Worm (Caenorhabditis elegans) whole organism, L4 larva: Measurements from ENCODE around the gene lron-13.

Experiments
- ceh-82 ChIP-seq: sonication (generic microtip); optimal IDR thresholded peaks from 2 replicates; lab custom pipeline; 2017; ENCODE audit warnings: missing biosample characterization, missing genetic modification characterization
- dpl-1 ChIP-seq: fragments of 150-350 bp; optimal IDR thresholded peaks from 2 replicates; lab custom pipeline; 2014; ENCODE audit warnings: missing biosample characterization, missing genetic modification reagents, missing genetic modification characterization
- dve-1 ChIP-seq: sonication (generic microtip); optimal IDR thresholded peaks from 2 replicates; lab custom pipeline; 2017; ENCODE audit warnings: antibody characterized with exemption, mild to moderate bottlenecking, missing genetic modification characterization, missing compliant biosample characterization; ENCODE audit not compliant: insufficient read depth
- fos-1 ChIP-seq: fragments of 150-350 bp; optimal IDR thresholded peaks from 2 replicates; lab custom pipeline; 2014; ENCODE audit warnings: missing biosample characterization, missing genetic modification characterization
- hif-1 ChIP-seq, 2 experiments: sonication (generic microtip); optimal IDR thresholded peaks; 2 replicates each; lab custom pipeline; 2016 to 2017; ENCODE audit warnings: missing compliant biosample characterization in 2 of 2, missing genetic modification characterization in 2 of 2, missing genetic modification reagents in 2 of 2, missing genotype in 2 of 2, mild to moderate bottlenecking in 1 of 2
- snpc-4 ChIP-seq: fragments of 150-350 bp; optimal IDR thresholded peaks from 2 replicates; lab custom pipeline; 2014; ENCODE audit warnings: missing biosample characterization, missing genetic modification characterization

DNA sequence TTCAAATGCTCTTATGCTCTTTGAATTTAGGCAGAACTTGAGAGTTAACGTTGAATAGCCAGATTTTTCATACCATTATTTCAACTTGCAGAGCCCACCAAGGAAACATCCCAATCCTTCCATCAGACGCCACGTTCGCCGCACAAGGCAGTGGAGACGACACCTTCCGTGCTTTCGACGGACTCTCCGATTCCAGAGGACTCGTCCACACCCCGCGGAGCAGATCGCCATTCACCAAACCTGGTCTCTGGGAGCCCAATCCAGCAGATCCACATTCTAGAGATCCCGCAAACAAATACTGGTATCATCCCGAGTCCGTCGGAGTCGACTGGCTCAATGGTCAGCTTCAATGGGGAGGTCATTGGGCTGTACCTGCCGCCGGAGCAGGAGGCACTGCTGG, 52.8 kb downstream of the lron-13 start:
- TF ChIP-seq dpl-1 (GFP tag; lab: Kevin White, UChicago) (no peak), snpc-4 (no peak), ceh-82 (no peak), fos-1 (tag; lab: Kevin White, UChicago) (no peak), dve-1 (tag; lab: Kevin White, UChicago) (no peak), hif-1 (tag; optimal IDR thresholded peaks at IDR 0.05; lab: Kevin White, UChicago) (no peak)
